Worm (Caenorhabditis elegans): Measurements from ENCODE around the gene srz-90.

DNA sequence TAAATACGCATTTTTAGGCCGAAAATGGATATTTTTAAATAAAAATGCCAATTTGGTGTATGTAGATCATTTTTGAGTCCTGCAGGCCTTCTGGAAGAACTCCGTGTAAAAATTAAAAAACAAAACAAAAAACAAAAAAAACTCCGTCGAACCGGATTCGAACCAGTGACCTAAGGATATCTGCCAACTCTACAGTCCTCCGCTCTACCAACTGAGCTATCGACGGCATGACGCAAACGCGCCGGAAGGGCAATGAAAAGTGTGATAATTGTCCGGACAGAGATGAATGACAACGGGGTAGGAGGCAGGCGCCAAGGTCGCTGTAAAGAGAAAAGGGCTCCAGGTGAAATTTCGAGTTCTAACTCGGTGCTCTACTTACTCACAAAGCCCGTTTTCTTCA lies 14.5 kb downstream of the srz-90 start:
- no peak for TF ChIP-seq him-1 (tag; optimal IDR thresholded peaks at IDR 0.05)
- TF ChIP-seq dao-5 (tag; optimal IDR thresholded peaks at IDR 0.05), result no peak
